Worm (Caenorhabditis elegans) whole organism, midembryonic: ENCODE results near the gene basl-1.

ENCODE experiments used
- flt-1 ChIP-seq: fragments of 200-800 bp; sonication (Bioruptor generic); IDR thresholded peaks from 2 replicates; pipeline ENCODE4 v1.3.6; 2022; ENCODE audit warnings: missing genetic modification characterization, missing compliant biosample characterization
- med-1 ChIP-seq: sonication (generic microtip); optimal IDR thresholded peaks from 2 replicates; lab custom pipeline; 2017; ENCODE audit warnings: missing genetic modification characterization, mild to moderate bottlenecking, missing compliant biosample characterization, antibody characterized with exemption, missing genetic modification reagents; ENCODE audit not compliant: insufficient read depth

DNA sequence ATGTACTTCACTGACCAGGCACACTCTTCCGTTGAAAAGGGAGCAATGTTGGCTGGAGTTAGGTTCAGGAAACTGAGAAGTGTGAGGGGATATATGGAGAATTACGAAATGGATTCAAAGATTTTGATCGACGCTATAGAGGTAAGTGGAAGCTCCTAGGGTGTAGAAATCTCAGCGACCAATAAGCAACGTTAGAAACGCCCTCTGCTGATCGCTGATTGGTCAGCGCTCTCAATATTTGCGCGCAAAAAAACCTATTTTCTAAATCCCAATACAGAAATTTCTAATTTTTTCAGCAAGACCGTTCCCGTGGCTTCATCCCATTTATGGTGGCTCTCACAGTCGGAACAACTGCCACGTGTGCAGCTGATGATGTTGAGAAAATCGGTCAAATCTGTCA lies 927 bp downstream of the basl-1 start:
- no peak for TF ChIP-seq med-1 (GFP tag; lab: Kevin White, UChicago)
- no peak for TF ChIP-seq flt-1 (GFP tag; lab: Robert Waterston, UW)
